Worm (Caenorhabditis elegans) whole organism, L1 larva: ENCODE data around the gene F38A5.6.
A peak's percentile ranks its signal among the peaks of the same experiment; 100 is the strongest.

ENCODE experiments used
- C04F5.9 ChIP-seq: sonication (generic microtip); optimal IDR thresholded peaks from 2 replicates; lab custom pipeline; 2016; ENCODE audit warnings: missing genetic modification characterization, missing compliant biosample characterization
- F16B12.6 ChIP-seq: fragments of 150-350 bp; optimal IDR thresholded peaks from 2 replicates; lab custom pipeline; 2014; ENCODE audit warnings: missing biosample characterization, missing genetic modification characterization
- blmp-1 ChIP-seq: fragments of 150-350 bp; optimal IDR thresholded peaks from 2 replicates; lab custom pipeline; 2014; ENCODE audit warnings: missing biosample characterization, missing genetic modification characterization
- ceh-82 ChIP-seq, 3 experiments: fragments of 150-350 bp in 1 of 3; sonication (generic microtip) in 2 of 3; optimal IDR thresholded peaks; 2 replicates each; lab custom pipeline; 2014 to 2017; ENCODE audit warnings: missing biosample characterization in 3 of 3, missing genetic modification characterization in 3 of 3
- dpl-1 ChIP-seq, 3 experiments: fragments of 150-350 bp in 2 of 3; sonication (generic microtip) in 1 of 3; optimal IDR thresholded peaks; 2 replicates each; lab custom pipeline; 2014 to 2017; ENCODE audit warnings: missing biosample characterization in 3 of 3, missing genetic modification characterization in 3 of 3, missing genetic modification reagents in 3 of 3
- efl-1 ChIP-seq, 4 experiments: fragments of 150-350 bp; optimal IDR thresholded peaks in 3 of 4; peaks in 1 of 4; 1 replicate in 1 of 4; 2 replicates in 3 of 4; lab custom pipeline; 2014; ENCODE audit warnings: missing biosample characterization in 2 of 4, missing genetic modification characterization in 2 of 4, missing genetic modification reagents in 2 of 4
- egl-13 ChIP-seq: sonication (generic microtip); optimal IDR thresholded peaks from 2 replicates; lab custom pipeline; 2016; ENCODE audit warnings: missing genotype, missing genetic modification reagents, missing genetic modification characterization, missing compliant biosample characterization
- elt-2 ChIP-seq: sonication (generic microtip); optimal IDR thresholded peaks from 2 replicates; lab custom pipeline; 2016; ENCODE audit warnings: missing genetic modification characterization, mild to moderate bottlenecking, inconsistent platforms, missing compliant biosample characterization, missing genetic modification reagents
- elt-3 ChIP-seq, 6 experiments: fragments of 150-350 bp in 1 of 6; sonication (generic microtip); optimal IDR thresholded peaks; 2 replicates each; lab custom pipeline; 2017 to 2018; ENCODE audit warnings: missing biosample characterization in 6 of 6, missing genetic modification characterization in 6 of 6, inconsistent platforms in 1 of 6
- ets-5 ChIP-seq: fragments of 200-800 bp; sonication (Bioruptor generic); IDR thresholded peaks from 2 replicates; pipeline ENCODE4 v1.3.6; 2022; ENCODE audit warnings: missing genetic modification characterization, missing compliant biosample characterization
- fos-1 ChIP-seq: fragments of 150-350 bp; optimal IDR thresholded peaks from 2 replicates; lab custom pipeline; 2014; ENCODE audit warnings: missing biosample characterization, missing genetic modification characterization
- hlh-17 ChIP-seq: fragments of 200-800 bp; sonication (Bioruptor generic); optimal IDR thresholded peaks from 2 replicates; lab custom pipeline; 2018; ENCODE audit warnings: missing genetic modification characterization, mild to moderate bottlenecking, missing compliant biosample characterization, moderate library complexity, borderline replicate concordance
- irx-1 ChIP-seq: sonication (generic microtip); optimal IDR thresholded peaks from 2 replicates; lab custom pipeline; 2016; ENCODE audit warnings: missing genetic modification characterization, missing compliant biosample characterization
- lin-14 ChIP-seq: fragments of 200-800 bp; sonication (Bioruptor generic); optimal IDR thresholded peaks from 2 replicates; lab custom pipeline; 2018; ENCODE audit warnings: mild to moderate bottlenecking, missing genetic modification characterization, moderate library complexity, missing compliant biosample characterization
- lin-35 ChIP-seq, 2 experiments: fragments of 150-350 bp; optimal IDR thresholded peaks; 2 replicates each; lab custom pipeline; 2014; ENCODE audit warnings: missing biosample characterization in 2 of 2, missing genetic modification characterization in 2 of 2, missing genetic modification reagents in 2 of 2
- lsy-2 ChIP-seq, 2 experiments: fragments of 150-350 bp; optimal IDR thresholded peaks; 2 replicates each; lab custom pipeline; 2014; ENCODE audit warnings: missing biosample characterization in 2 of 2, missing genetic modification characterization in 2 of 2
- mab-9 ChIP-seq: fragments of 200-800 bp; sonication (Bioruptor generic); IDR thresholded peaks from 2 replicates; pipeline ENCODE4 v1.3.6; 2022; ENCODE audit warnings: missing genetic modification reagents, missing genetic modification characterization, missing compliant biosample characterization
- mdl-1 ChIP-seq, 2 experiments: fragments of 150-350 bp; optimal IDR thresholded peaks; 2 replicates each; lab custom pipeline; 2014 to 2017; ENCODE audit warnings: missing biosample characterization in 2 of 2, missing genetic modification characterization in 2 of 2, inconsistent platforms in 1 of 2
- mef-2 ChIP-seq: fragments of 150-350 bp; optimal IDR thresholded peaks from 2 replicates; lab custom pipeline; 2014; ENCODE audit warnings: missing biosample characterization, missing genetic modification characterization
- nhr-20 ChIP-seq: sonication (generic microtip); optimal IDR thresholded peaks from 2 replicates; lab custom pipeline; 2016; ENCODE audit warnings: mild to moderate bottlenecking, missing genetic modification characterization, missing compliant biosample characterization
- nhr-85 ChIP-seq: sonication (generic microtip); peaks from one replicate; lab custom pipeline; 2016; ENCODE audit warnings: missing genetic modification characterization, inconsistent platforms, missing compliant biosample characterization
- nhr-90 ChIP-seq: sonication (generic microtip); optimal IDR thresholded peaks from 2 replicates; lab custom pipeline; 2016; ENCODE audit warnings: mild to moderate bottlenecking, missing genetic modification characterization, missing compliant biosample characterization; ENCODE audit not compliant: poor library complexity
- skn-1 ChIP-seq: fragments of 150-350 bp; optimal IDR thresholded peaks from 2 replicates; lab custom pipeline; 2014; ENCODE audit warnings: missing biosample characterization, missing genetic modification characterization
- snu-23 ChIP-seq: sonication (generic microtip); optimal IDR thresholded peaks from 2 replicates; lab custom pipeline; 2016; ENCODE audit warnings: missing genetic modification characterization, missing compliant biosample characterization
- sptf-1 ChIP-seq: fragments of 150-350 bp; optimal IDR thresholded peaks from 2 replicates; lab custom pipeline; 2014; ENCODE audit warnings: missing biosample characterization, missing genetic modification characterization
- unc-130 ChIP-seq: fragments of 150-350 bp; optimal IDR thresholded peaks from 2 replicates; lab custom pipeline; 2017; ENCODE audit warnings: missing biosample characterization, missing genetic modification characterization, inconsistent platforms
- unc-62 ChIP-seq: fragments of 150-350 bp; optimal IDR thresholded peaks from 2 replicates; lab custom pipeline; 2014; ENCODE audit warnings: missing biosample characterization, missing genetic modification reagents, missing genetic modification characterization
- unc-86 ChIP-seq: sonication (generic microtip); optimal IDR thresholded peaks from 2 replicates; lab custom pipeline; 2016; ENCODE audit warnings: missing genetic modification characterization, missing compliant biosample characterization
- zag-1 ChIP-seq: fragments of 150-350 bp; optimal IDR thresholded peaks from 2 replicates; lab custom pipeline; 2014; ENCODE audit warnings: missing biosample characterization, missing genetic modification characterization
- zip-4 ChIP-seq: fragments of 200-800 bp; sonication (Bioruptor generic); optimal IDR thresholded peaks from 2 replicates; lab custom pipeline; 2018; ENCODE audit warnings: mild to moderate bottlenecking, missing genetic modification characterization, moderate library complexity, missing compliant biosample characterization
- ztf-11 ChIP-seq, 2 experiments: sonication (generic microtip); optimal IDR thresholded peaks; 2 replicates each; lab custom pipeline; 2016 to 2017; ENCODE audit warnings: missing genetic modification characterization in 2 of 2, missing biosample characterization in 1 of 2, missing compliant biosample characterization in 1 of 2

Gene F38A5.6

ce11 chrIV:6621252-6621651 lies 24.1 kb upstream of the F38A5.6 start, which contains the start of gene C01B10.3:
Gene C01B10.3, minus strand, starts transcription at chrIV:6621352.
- TF ChIP-seq irx-1: no peak
- TF ChIP-seq F16B12.6 (tag; lab: Kevin White, UChicago): no peak
- no peak for TF ChIP-seq ets-5 (GFP tag; lab: Robert Waterston, UW)
- no peak for TF ChIP-seq ztf-11 (tag; optimal IDR thresholded peaks at IDR 0.05; lab: Kevin White, UChicago)
- no peak for TF ChIP-seq sptf-1
- TF ChIP-seq nhr-20 (tag; lab: Kevin White, UChicago): no peak
- no peak for TF ChIP-seq nhr-85 (tag; lab: Kevin White, UChicago)
- TF ChIP-seq unc-62 (GFP tag; lab: Kevin White, UChicago): no peak
- TF ChIP-seq efl-1 (optimal IDR thresholded peaks at IDR 0.05; lab: Kevin White, UChicago): no peak
- no peak for TF ChIP-seq efl-1 (GFP tag; optimal IDR thresholded peaks at IDR 0.05 in 1 of 2; lab: Kevin White, UChicago)
- no peak for TF ChIP-seq elt-3 (tag; optimal IDR thresholded peaks at IDR 0.05; lab: Kevin White, UChicago)
- TF ChIP-seq, all 84 proteins: peak for 0

DNA sequence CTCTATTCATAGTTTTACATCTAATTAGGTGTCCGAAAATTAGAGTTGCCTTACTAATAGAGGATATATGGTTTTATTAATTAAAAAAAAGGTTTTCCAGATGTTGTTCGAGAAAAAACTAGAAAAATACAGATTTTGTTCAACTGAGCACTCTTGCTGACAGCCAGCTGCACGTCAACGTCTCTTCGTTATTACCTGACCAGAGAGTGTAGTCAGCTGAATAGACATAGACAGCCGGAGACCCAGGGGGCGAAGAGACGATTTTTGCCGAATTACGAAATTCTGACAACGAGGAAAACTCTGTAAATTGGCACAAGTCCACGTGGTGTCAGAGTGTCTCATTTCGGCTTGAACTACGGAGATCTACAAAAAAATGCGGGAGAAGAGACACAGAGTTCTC lies 21.4 kb upstream of the F38A5.6 start:
- TF ChIP-seq efl-1 (optimal IDR thresholded peaks at IDR 0.05; lab: Kevin White, UChicago): peak; percentile 12 to 53
- peak in 1 of 2 experiments; percentile 89 for TF ChIP-seq efl-1 (GFP tag; optimal IDR thresholded peaks at IDR 0.05 in 1 of 2; lab: Kevin White, UChicago)
- TF ChIP-seq mdl-1 (tag; optimal IDR thresholded peaks at IDR 0.05; lab: Kevin White, UChicago): peak in 1 of 2 experiments; percentile 2
- TF ChIP-seq ceh-82 (tag; optimal IDR thresholded peaks at IDR 0.05; lab: Kevin White, UChicago): peak in 1 of 3 experiments; percentile 16
- peak in 1 of 2 experiments; percentile 36 for TF ChIP-seq lin-35 (GFP tag; optimal IDR thresholded peaks at IDR 0.05; lab: Kevin White, UChicago)
- peak in 1 of 2 experiments; percentile 42 for TF ChIP-seq lsy-2 (tag; optimal IDR thresholded peaks at IDR 0.05; lab: Kevin White, UChicago)
- peak; percentile 24 for TF ChIP-seq nhr-20 (tag; lab: Kevin White, UChicago)
- TF ChIP-seq hlh-17: no peak
- no peak for TF ChIP-seq mef-2 (tag; lab: Kevin White, UChicago)
- TF ChIP-seq skn-1 (tag; lab: Kevin White, UChicago): peak; percentile 48

DNA sequence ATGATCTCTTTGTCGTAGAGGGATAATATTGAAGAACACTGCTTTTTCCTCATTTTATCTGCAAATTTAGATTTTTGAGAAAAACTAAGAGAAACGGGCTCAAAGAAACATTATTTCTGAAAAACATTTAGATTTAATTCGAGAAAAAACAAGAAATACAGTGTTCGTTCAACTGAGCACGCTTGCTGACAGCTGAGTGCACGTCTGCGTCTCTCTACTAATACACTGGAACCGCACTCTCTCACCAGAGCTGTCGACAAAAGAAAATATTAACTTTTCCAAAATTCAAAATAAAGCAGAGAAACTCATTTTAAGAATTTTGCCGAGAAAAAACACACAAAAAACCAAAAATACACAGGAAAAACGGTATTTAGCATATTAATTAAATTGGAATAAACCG lies 16.1 kb upstream of the F38A5.6 start, which contains the start of gene drh-1:
TSS of gene drh-1 (minus strand) at position 58 of the 400 bp plus-strand sequence.
- TF ChIP-seq dpl-1 (GFP tag; optimal IDR thresholded peaks at IDR 0.05; lab: Kevin White, UChicago): peak in 1 of 3 experiments; percentile 30
- TF ChIP-seq C04F5.9 (tag; lab: Kevin White, UChicago): no peak
- peak in 1 of 2 experiments; percentile 6 for TF ChIP-seq lin-35 (GFP tag; optimal IDR thresholded peaks at IDR 0.05; lab: Kevin White, UChicago)
- TF ChIP-seq lin-14 (GFP tag; lab: Kevin White, UChicago): peak; percentile 50
- peak in 1 of 2 experiments; percentile 52 for TF ChIP-seq lsy-2 (tag; optimal IDR thresholded peaks at IDR 0.05; lab: Kevin White, UChicago)
- no peak for TF ChIP-seq fos-1 (tag; lab: Kevin White, UChicago)
- peak; percentile 19 to 29 for TF ChIP-seq efl-1 (optimal IDR thresholded peaks at IDR 0.05; lab: Kevin White, UChicago)
- no peak for TF ChIP-seq efl-1 (GFP tag; optimal IDR thresholded peaks at IDR 0.05 in 1 of 2; lab: Kevin White, UChicago)

- TF ChIP-seq nhr-90 (tag; lab: Kevin White, UChicago) (no peak), elt-3 (tag; optimal IDR thresholded peaks at IDR 0.05; lab: Kevin White, UChicago) (peak in 1 of 6 experiments; percentile 33), nhr-85 (tag; lab: Kevin White, UChicago) (peak; percentile 60), hlh-17 (no peak)
Observed at ce11 chrIV:6607059-6607458, 9.9 kb upstream of the F38A5.6 start.

DNA sequence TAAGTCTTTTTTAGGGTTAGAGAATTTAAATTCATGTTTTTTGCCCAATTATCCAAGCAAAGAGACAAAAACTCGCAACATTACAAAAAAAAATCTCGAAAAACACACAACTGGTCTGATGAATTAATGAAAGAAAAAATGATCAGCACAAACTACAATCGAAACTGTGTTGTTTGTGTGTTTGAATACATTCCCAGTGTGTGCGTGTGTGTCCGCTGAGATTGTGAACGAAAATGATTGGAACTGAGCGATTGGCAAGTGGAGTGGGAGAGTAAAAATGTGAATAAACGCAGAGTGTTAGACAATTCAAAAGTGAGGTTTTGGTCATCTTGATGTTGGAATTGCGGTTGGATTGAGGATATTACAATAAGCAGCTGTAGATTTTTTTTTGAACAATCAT lies 9.4 kb upstream of the F38A5.6 start:
- TF ChIP-seq blmp-1 (tag; lab: Kevin White, UChicago) (peak; percentile 48), lin-14 (GFP tag; lab: Kevin White, UChicago) (peak; percentile 56), egl-13 (tag; lab: Kevin White, UChicago) (no peak), efl-1 (optimal IDR thresholded peaks at IDR 0.05; lab: Kevin White, UChicago) (no peak), efl-1 (GFP tag; optimal IDR thresholded peaks at IDR 0.05 in 1 of 2; lab: Kevin White, UChicago) (peak in 1 of 2 experiments; percentile 62), zag-1 (tag; lab: Kevin White, UChicago) (no peak), unc-130 (no peak), unc-86 (no peak), snu-23 (GFP tag; lab: Kevin White, UChicago) (peak; percentile 12), mab-9 (GFP tag; lab: Robert Waterston, UW) (no peak), elt-2 (tag; lab: Kevin White, UChicago) (no peak), zip-4 (GFP tag; lab: Kevin White, UChicago) (no peak)
- TF ChIP-seq, all 84 proteins: peak for 4
